Fruit fly (Drosophila melanogaster) whole organism, adult: Measurements from ENCODE around the gene CG6652.

Experiments used
- CG12768 ChIP-seq: fragments of 200-800 bp; sonication (Bioruptor generic); optimal IDR thresholded peaks from 2 replicates; lab custom pipeline; 2017; ENCODE audit warnings: missing biosample characterization, missing genetic modification characterization, mild to moderate bottlenecking, moderate library complexity, missing genetic modification reagents
- CG1620 ChIP-seq: fragments of 200-800 bp; sonication (Bioruptor generic); optimal IDR thresholded peaks from 2 replicates; lab custom pipeline; 2016; ENCODE audit warnings: missing biosample characterization, missing genetic modification characterization
- CG7101 ChIP-seq: fragments of 200-800 bp; sonication (Bioruptor generic); optimal IDR thresholded peaks from 2 replicates; lab custom pipeline; 2018; ENCODE audit warnings: missing biosample characterization, mild to moderate bottlenecking, missing genetic modification characterization, moderate library complexity
- Clk ChIP-seq: fragments of 200-800 bp; sonication (Bioruptor generic); optimal IDR thresholded peaks from 2 replicates; lab custom pipeline; 2017; ENCODE audit warnings: missing biosample characterization, missing genetic modification characterization
- Crg-1 ChIP-seq: fragments of 200-800 bp; sonication (Bioruptor generic); optimal IDR thresholded peaks from 2 replicates; lab custom pipeline; 2016; ENCODE audit warnings: missing biosample characterization, missing genetic modification characterization
- Hr96 ChIP-seq: fragments of 200-800 bp; sonication (Bioruptor generic); optimal IDR thresholded peaks from 2 replicates; lab custom pipeline; 2016; ENCODE audit warnings: missing biosample characterization, missing genetic modification characterization
- Mnt ChIP-seq: fragments of 200-800 bp; sonication (Bioruptor generic); optimal IDR thresholded peaks from 2 replicates; lab custom pipeline; 2016; ENCODE audit warnings: missing biosample characterization, mild to moderate bottlenecking, missing genetic modification characterization
- bab1 ChIP-seq: fragments of 200-800 bp; sonication (Bioruptor generic); optimal IDR thresholded peaks from 3 replicates; lab custom pipeline; 2019; ENCODE audit warnings: missing biosample characterization, mild to moderate bottlenecking, missing genetic modification characterization, moderate library complexity
- cic ChIP-seq: fragments of 200-800 bp; sonication (Bioruptor generic); optimal IDR thresholded peaks from 2 replicates; lab custom pipeline; 2017; ENCODE audit warnings: missing biosample characterization, mild to moderate bottlenecking, missing genetic modification characterization, moderate library complexity
- cnc ChIP-seq, 2 experiments: fragments of >200 bp; optimal IDR thresholded peaks; 2 replicates each; lab custom pipeline; 2017
- kay ChIP-seq: fragments of 200-800 bp; sonication (Bioruptor generic); peaks from one replicate; lab custom pipeline; 2016; ENCODE audit warnings: missing biosample characterization, missing genetic modification characterization, borderline replicate concordance
- ovo ChIP-seq: fragments of 200-800 bp; sonication (Bioruptor generic); optimal IDR thresholded peaks from 2 replicates; lab custom pipeline; 2016; ENCODE audit warnings: missing biosample characterization, missing genetic modification characterization
- pad ChIP-seq: fragments of 200-800 bp; sonication (Bioruptor generic); optimal IDR thresholded peaks from 3 replicates; lab custom pipeline; 2017; ENCODE audit warnings: missing biosample characterization, missing genetic modification characterization, mild to moderate bottlenecking, moderate library complexity, missing genetic modification reagents
- tj ChIP-seq: fragments of 200-800 bp; sonication (Bioruptor generic); optimal IDR thresholded peaks from 3 replicates; lab custom pipeline; 2017; ENCODE audit warnings: missing biosample characterization, mild to moderate bottlenecking, missing genetic modification characterization, moderate library complexity
- toe ChIP-seq: fragments of 200-800 bp; sonication (Bioruptor generic); optimal IDR thresholded peaks from 2 replicates; lab custom pipeline; 2016; ENCODE audit warnings: missing biosample characterization, missing genetic modification characterization

CG6652 gene

dm6 chr3L:16977311-16977710, 45.3 kb downstream of the CG6652 start:
- TF ChIP-seq Crg-1 (GFP tag; lab: Kevin White, UChicago) (no peak), kay (peak; percentile 96), cic (GFP tag; lab: Kevin White, UChicago) (no peak)

dm6 chr3L:16975638-16976528, 46.8 kb downstream of the CG6652 start:
- TF ChIP-seq CG7101 = no peak
- TF ChIP-seq bab1 (GFP tag; lab: Kevin White, UChicago) = no peak
- TF ChIP-seq Hr96 (GFP tag; lab: Kevin White, UChicago) = no peak
- no peak for TF ChIP-seq CG1620
- no peak for TF ChIP-seq Mnt (GFP tag; lab: Kevin White, UChicago)
- TF ChIP-seq CG12768 (GFP tag; lab: Kevin White, UChicago) = no peak
- no peak for TF ChIP-seq Clk (GFP tag; lab: Kevin White, UChicago)
- peak; percentile 24 for TF ChIP-seq kay
- TF ChIP-seq cnc (optimal IDR thresholded peaks at IDR 0.05; lab: Kevin White, UChicago) = no peak

- TF ChIP-seq pad (GFP tag; lab: Kevin White, UChicago) (no peak), toe (GFP tag; lab: Kevin White, UChicago) (no peak), kay (peak; percentile 42)
Observed at dm6 chr3L:16974645-16975151, 48.0 kb downstream of the CG6652 start.

- TF ChIP-seq ovo (no peak), CG12768 (GFP tag; lab: Kevin White, UChicago) (no peak), cnc (optimal IDR thresholded peaks at IDR 0.05; lab: Kevin White, UChicago) (no peak), tj (GFP tag; lab: Kevin White, UChicago) (peak; percentile 64)
Observed at dm6 chr3L:16971611-16972359, 50.9 kb downstream of the CG6652 start.
